Fruit fly (Drosophila melanogaster) Kc167 (cell line): ENCODE results near the gene CG31174.

Experiments used
- Myc ChIP-seq: fragments of >200 bp; optimal IDR thresholded peaks from 2 replicates; lab custom pipeline; 2017; ENCODE audit warnings: missing external identifiers
- Sin3A ChIP-seq: fragments of >200 bp; optimal IDR thresholded peaks from 2 replicates; lab custom pipeline; 2018; ENCODE audit warnings: missing external identifiers
- h ChIP-seq: fragments of >200 bp; optimal IDR thresholded peaks from 3 replicates; lab custom pipeline; 2018; ENCODE audit warnings: missing external identifiers
- insv ChIP-seq: fragments of >200 bp; optimal IDR thresholded peaks from 3 replicates; lab custom pipeline; 2018; ENCODE audit warnings: missing external identifiers
- psq ChIP-seq: fragments of >200 bp; optimal IDR thresholded peaks from 2 replicates; lab custom pipeline; 2017; ENCODE audit warnings: missing external identifiers
- ttk ChIP-seq: sonication (Bioruptor generic); optimal IDR thresholded peaks from 2 replicates; lab custom pipeline; 2017; ENCODE audit warnings: missing external identifiers

DNA sequence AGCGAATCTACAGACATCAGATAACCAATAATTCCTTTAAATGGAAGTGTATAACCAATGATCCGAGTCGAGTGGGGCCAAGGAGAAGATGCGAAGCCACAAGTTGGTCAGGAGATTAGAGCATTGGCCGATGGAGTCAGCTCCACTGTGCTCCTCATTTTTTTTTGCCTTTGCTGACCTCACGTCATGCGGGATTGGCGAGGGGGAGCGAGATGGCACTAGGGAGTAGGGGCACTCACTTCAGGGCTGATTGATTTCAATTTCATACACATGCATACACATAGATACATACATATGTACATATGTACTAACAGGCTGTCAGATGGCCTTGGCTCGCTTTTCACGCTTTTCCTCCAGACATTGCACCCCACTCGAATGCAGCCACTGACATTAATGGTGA is 21.0 kb downstream of the CG31174 start:
- TF ChIP-seq insv (lab: Kevin White, UChicago) = no peak
- no peak for TF ChIP-seq h
- TF ChIP-seq ttk (lab: Kevin White, UChicago) = no peak
- TF ChIP-seq psq (lab: Kevin White, UChicago) = no peak
- no peak for TF ChIP-seq Sin3A (lab: Kevin White, UChicago)
- no peak for TF ChIP-seq Myc (lab: Kevin White, UChicago)
